Fruit fly (Drosophila melanogaster): ENCODE measurements around the gene Paris.

DNA sequence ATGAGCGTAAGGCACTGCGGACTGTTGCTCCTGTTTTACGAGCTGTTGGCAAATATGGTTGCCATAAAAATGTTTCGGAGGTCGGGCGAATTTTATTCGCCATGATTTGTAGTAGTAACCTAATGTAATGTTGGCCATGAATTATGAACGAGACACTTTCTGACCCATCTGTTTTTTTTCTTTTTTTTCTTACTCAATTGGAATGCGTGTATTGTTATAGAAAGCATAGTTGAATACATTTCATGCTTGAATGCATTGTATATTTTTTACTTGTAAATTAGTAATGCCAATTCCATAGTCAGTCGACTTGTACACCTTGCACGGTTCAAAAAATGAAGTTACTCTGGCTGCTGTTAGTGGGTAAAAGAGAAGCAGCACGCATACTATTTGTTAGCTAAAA, 25.9 kb upstream of the Paris start, which contains the start of gene CG43056:
- TF ChIP-seq kay (GFP tag; ENCODE audit: borderline replicate concordance) (no peak), CG7101 (tag; optimal IDR thresholded peaks at IDR 0.05) (no peak), CG12768 (GFP tag; optimal IDR thresholded peaks at IDR 0.05) (no peak), tj (GFP tag; optimal IDR thresholded peaks at IDR 0.05) (no peak), Mnt (GFP tag; optimal IDR thresholded peaks at IDR 0.05) (no peak), Hr96 (GFP tag; optimal IDR thresholded peaks at IDR 0.05) (no peak), CG14711 (tag; optimal IDR thresholded peaks at IDR 0.05) (no peak), Crg-1 (GFP tag; optimal IDR thresholded peaks at IDR 0.05) (no peak)
